Worm (Caenorhabditis elegans) whole organism, L4/young adult: Measurements from ENCODE around the gene znf-598.
A peak's percentile ranks its signal among the peaks of the same experiment; 100 is the strongest.

Experiments
- W03F9.2 ChIP-seq: fragments of 150-350 bp; optimal IDR thresholded peaks from 2 replicates; lab custom pipeline; 2014; ENCODE audit warnings: missing biosample characterization, missing genetic modification characterization
- dao-5 ChIP-seq: sonication (generic microtip); optimal IDR thresholded peaks from 2 replicates; lab custom pipeline; 2016; ENCODE audit warnings: missing genotype, missing genetic modification characterization, moderate library complexity, missing compliant biosample characterization
- him-1 ChIP-seq: sonication (generic microtip); optimal IDR thresholded peaks from 2 replicates; lab custom pipeline; 2016; ENCODE audit warnings: missing genotype, missing genetic modification reagents, missing genetic modification characterization, missing compliant biosample characterization

znf-598 gene

DNA sequence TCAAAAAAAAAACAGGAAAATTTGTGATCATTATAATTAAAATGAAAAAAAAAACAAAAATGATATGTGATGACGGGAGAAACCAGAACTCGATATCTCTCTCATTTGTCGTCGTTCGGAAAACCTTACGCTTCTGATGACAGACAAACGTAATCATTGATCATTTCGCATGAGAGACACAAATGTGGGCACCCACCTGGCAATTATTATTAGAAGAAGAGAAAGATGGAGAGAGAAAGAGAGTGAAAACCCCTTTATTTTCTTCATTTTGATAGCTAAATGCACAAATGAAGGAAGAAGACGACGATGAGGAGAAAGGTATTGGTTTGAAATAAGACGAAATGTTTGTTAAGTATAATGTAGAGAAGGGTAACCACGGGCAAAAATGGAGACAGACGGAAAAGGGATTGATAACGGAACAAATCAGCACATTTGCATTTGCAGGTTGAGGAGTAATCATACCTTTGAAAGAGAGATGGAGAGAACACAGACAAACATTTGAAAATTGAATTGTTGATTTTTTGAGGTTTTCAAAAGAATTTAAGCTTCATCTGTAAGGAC lies 5.6 kb downstream of the znf-598 start:
- TF ChIP-seq dao-5 (tag; lab: Kevin White, UChicago) (no peak), W03F9.2 (tag; lab: Kevin White, UChicago) (no peak), him-1 (no peak)

- TF ChIP-seq dao-5 (tag; lab: Kevin White, UChicago) (no peak), W03F9.2 (tag; lab: Kevin White, UChicago) (no peak), him-1 (no peak)
These were observed 12.2 kb downstream of the znf-598 start, which contains the start of gene cin-4 for ce11 chrII:7037659-7038342. Gene cin-4, plus strand, starts transcription at chrII:7038292.

DNA sequence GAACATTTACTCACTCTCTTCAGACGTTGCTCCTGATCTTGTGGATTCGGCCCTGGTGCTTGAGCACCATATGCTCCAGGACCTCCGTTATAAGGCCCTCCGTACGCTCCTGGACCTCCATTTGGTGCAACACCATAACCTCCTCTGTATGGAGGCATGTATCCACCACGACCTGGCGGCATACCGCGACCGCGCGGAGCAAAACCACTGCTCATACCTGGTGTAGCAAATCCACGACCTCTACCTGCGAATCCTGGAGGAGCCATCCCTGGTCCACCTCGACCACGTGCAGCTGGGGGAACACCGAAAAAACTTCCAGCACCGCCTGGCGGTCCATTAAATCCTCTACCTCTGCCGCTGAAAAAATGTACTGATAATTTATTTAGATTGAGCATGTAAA lies 23.9 kb downstream of the znf-598 start:
- TF ChIP-seq him-1 (no peak), dao-5 (tag; lab: Kevin White, UChicago) (no peak), W03F9.2 (tag; lab: Kevin White, UChicago) (no peak)

DNA sequence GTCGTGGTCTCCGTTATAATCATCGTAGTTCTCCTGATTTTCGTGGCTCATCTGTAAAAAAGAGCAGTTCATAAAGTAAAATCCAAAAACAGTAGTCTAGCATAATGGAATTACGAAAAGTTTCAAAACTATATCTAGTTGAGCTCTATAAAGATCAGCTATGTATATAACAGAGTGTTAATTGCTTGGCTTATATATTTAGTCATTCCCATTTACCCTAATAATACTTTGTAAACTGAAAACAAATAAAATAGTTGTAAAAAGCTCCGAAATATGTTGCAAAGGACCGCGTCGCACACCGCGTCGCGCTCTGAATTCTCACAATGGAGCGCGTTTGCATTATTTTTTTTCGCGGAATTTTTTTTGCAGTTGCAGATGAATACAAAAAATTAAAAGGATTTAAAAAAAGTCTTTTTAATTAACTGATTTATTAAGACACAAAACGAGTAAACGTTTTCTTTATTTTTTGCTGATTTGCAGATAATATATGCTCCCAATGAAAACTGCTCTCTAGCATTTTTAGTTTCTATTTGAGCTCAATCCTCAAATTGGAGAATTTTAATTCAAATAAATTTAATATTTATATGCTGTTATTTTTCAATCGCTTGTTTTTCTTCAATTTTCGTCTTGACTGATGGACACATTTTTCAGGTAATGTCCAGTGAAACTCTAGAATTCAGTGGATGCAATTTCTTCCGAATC lies 24.6 kb downstream of the znf-598 start, which contains the start of the genes tcer-1 and ZK1127.5:
TSS of gene tcer-1 (minus strand) at position 51 of the 702 bp plus-strand sequence.
TSS of gene ZK1127.5 (plus strand) at position 652 of the 702 bp plus-strand sequence.
- TF ChIP-seq him-1 (no peak), W03F9.2 (tag; lab: Kevin White, UChicago) (peak; percentile 74)

DNA sequence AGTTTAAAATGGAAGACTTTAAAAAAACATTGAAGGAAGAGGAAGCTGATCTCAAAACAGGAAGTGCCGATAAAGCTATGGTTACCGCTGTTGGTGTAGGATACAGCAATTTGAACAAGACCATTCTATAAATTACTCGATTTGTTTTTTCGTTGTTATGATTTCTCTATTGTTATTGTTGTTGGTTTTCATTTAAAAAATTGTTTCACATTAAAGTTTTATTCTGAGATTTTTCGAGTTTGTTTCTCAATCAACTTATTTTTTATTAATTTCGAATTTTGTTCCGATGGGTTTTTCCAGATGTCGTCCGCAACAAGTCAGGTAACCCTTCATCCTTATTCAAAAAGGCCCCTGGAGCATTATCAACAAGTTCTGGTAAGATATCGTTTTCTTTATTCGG lies 26.2 kb downstream of the znf-598 start, which contains the start of gene ZK1127.12:
TSS of gene ZK1127.12 (plus strand) at position 301 of the 400 bp plus-strand sequence.
- no peak for TF ChIP-seq him-1
- no peak for TF ChIP-seq dao-5 (tag; lab: Kevin White, UChicago)
- TF ChIP-seq W03F9.2 (tag; lab: Kevin White, UChicago): no peak

ce11 chrII:7053001-7053400 lies 27.4 kb downstream of the znf-598 start, which contains the start of gene ZK1127.13:
Gene ZK1127.13, plus strand, starts transcription at chrII:7053301.
- TF ChIP-seq W03F9.2 (tag; lab: Kevin White, UChicago) (no peak), him-1 (no peak), dao-5 (tag; lab: Kevin White, UChicago) (no peak)

- TF ChIP-seq dao-5 (tag; lab: Kevin White, UChicago) (no peak), W03F9.2 (tag; lab: Kevin White, UChicago) (no peak), him-1 (no peak)
These were observed 28.0 kb downstream of the znf-598 start, which contains the start of gene ZK1127.4 for ce11 chrII:7053649-7054048. Gene ZK1127.4, plus strand, starts transcription at chrII:7053949.

DNA sequence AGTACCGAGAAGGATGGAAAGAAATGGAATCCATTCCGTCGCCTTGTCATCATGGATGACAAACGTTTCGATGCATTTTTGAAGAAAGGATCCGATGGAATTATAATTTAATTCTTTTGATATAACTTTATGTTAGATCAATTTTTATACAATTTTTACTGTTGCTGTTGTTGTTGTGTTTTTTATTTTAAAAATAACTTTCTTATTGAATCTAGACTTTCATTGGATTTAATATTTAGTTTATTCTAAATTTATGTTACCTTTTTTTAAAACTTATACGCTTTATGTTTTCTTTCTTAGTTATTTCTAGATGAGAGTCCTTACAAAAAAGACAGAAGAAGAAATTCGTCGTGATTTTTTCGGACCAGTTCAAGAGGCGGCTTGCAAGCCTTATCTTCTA lies 29.4 kb downstream of the znf-598 start, which contains the start of gene ZK1127.3:
TSS of gene ZK1127.3 (plus strand) at position 301 of the 400 bp plus-strand sequence.
- TF ChIP-seq W03F9.2 (tag; lab: Kevin White, UChicago) (no peak), dao-5 (tag; lab: Kevin White, UChicago) (no peak), him-1 (no peak)

ce11 chrII:7056328-7056727 lies 30.7 kb downstream of the znf-598 start:
- TF ChIP-seq him-1 (no peak), dao-5 (tag; lab: Kevin White, UChicago) (no peak), W03F9.2 (tag; lab: Kevin White, UChicago) (no peak)

- TF ChIP-seq W03F9.2 (tag; lab: Kevin White, UChicago) (no peak), him-1 (no peak), dao-5 (tag; lab: Kevin White, UChicago) (no peak)
These were observed 32.3 kb downstream of the znf-598 start, which contains the start of gene cth-2 for ce11 chrII:7057860-7058259. Gene cth-2, minus strand, starts transcription at chrII:7057960.

DNA sequence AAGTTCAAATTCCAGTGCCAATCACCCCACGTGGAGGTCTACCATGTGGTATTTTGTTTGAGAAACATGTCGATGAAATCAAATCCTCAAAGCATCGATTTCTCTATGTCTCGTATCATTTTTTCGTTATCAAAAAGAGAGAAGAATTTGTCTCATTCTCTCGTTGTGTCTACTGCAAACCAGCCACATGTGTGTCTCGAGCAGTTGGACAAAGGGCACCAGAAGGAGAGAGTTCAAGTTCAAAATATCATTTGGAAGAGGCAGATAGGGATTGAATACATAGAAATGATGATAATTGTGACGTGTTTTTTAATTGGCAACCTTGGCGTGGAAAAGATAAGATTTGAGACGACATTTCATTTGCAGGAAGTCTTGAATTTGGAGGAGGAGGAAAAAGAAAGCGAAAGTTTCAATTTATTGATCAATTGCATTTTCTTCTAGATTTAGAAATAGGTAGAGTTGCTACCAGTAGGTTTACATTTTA lies 33.7 kb downstream of the znf-598 start:
- TF ChIP-seq him-1 (no peak), W03F9.2 (tag; lab: Kevin White, UChicago) (peak; percentile 21)

DNA sequence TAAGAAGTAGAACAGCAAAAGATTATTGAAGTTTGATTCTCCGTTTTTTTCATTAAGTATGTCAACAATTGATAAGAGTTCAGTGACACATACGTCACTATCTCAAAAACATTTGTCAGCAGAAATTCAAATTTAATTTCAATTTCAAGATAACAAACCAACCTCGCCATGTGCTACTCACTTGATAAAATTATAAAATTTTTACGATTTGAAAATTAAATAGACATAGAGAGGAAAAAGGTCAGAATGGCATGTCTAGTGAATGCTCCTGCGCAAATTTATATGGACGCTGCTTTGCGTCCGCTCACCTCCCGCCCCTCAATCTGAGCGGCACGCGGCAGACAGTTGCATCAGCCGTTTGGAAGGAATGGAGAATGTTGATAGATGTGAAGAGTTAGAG lies 34.6 kb downstream of the znf-598 start:
- TF ChIP-seq W03F9.2 (tag; lab: Kevin White, UChicago): no peak
- no peak for TF ChIP-seq dao-5 (tag; lab: Kevin White, UChicago)
- TF ChIP-seq him-1: no peak

DNA sequence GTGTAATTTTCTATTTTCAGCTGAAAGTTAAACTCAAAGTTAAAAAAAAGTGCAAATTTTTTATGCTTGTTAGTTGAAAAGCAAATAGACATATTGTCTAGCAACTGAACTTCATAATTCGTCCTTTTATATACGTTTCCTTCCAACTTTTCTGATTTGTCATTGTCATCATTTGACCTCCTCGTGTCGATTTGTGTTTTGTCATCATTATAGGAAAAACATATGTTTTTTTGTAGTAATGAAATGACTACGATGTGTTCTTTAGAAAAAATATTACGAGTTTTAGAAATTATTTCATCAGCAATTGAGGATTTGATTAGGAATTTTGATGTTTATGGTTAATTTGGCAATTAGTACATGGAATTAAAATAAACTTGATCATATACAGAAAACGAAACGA lies 35.2 kb downstream of the znf-598 start:
- TF ChIP-seq dao-5 (tag; lab: Kevin White, UChicago): no peak
- no peak for TF ChIP-seq W03F9.2 (tag; lab: Kevin White, UChicago)
- TF ChIP-seq him-1: no peak

- TF ChIP-seq dao-5 (tag; lab: Kevin White, UChicago) (no peak), W03F9.2 (tag; lab: Kevin White, UChicago) (no peak)
These were observed 36.1 kb downstream of the znf-598 start, which contains the start of gene acs-6 for ce11 chrII:7061730-7062129. Gene acs-6, plus strand, starts transcription at chrII:7062030.
